Worm (Caenorhabditis elegans): ENCODE measurements around the gene B0403.6.
A peak's percentile ranks its signal among the peaks of the same experiment; 100 is the strongest.

B0403.6 gene

DNA sequence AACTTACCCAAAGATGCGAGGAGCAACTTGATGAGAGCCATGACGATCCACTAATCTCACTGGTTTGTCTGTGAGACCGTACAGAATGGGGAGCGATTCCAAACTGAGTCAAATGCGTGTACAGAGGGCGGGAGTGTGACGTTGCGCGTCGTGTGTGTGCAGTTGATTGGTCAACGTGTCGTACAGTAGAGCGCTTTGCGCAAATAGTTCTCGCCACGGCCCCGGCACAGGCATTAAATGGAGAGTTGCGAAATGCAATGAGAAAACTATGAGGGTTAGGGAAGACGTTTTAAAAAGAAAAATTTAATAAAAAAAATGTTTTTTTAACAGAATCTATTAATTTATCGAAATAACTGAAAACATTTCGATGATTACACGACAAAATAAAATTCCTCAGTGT is 6.8 kb downstream of the B0403.6 start, which contains the start of gene pdi-6 (continued):
- TF ChIP-seq tbx-2 (tag; optimal IDR thresholded peaks at IDR 0.05) (peak; percentile 89), hlh-30 (tag; optimal IDR thresholded peaks at IDR 0.05; ENCODE audit: insufficient read depth) (peak; percentile 63), ceh-34 (tag; optimal IDR thresholded peaks at IDR 0.05) (peak; percentile 67), ceh-18 (tag; optimal IDR thresholded peaks at IDR 0.05) (peak; percentile 42), unc-55 (GFP tag; optimal IDR thresholded peaks at IDR 0.05) (no peak), ets-4 (tag; optimal IDR thresholded peaks at IDR 0.05) (peak; percentile 76), pqm-1 (tag; optimal IDR thresholded peaks at IDR 0.05) (peak; percentile 27), sox-4 (tag; optimal IDR thresholded peaks at IDR 0.05) (peak; percentile 20), C08G9.2 (tag; optimal IDR thresholded peaks at IDR 0.05) (peak; percentile 80), ceh-9 (tag; optimal IDR thresholded peaks at IDR 0.05) (no peak), F13H6.1 (tag; optimal IDR thresholded peaks at IDR 0.05) (peak; percentile 47)

DNA sequence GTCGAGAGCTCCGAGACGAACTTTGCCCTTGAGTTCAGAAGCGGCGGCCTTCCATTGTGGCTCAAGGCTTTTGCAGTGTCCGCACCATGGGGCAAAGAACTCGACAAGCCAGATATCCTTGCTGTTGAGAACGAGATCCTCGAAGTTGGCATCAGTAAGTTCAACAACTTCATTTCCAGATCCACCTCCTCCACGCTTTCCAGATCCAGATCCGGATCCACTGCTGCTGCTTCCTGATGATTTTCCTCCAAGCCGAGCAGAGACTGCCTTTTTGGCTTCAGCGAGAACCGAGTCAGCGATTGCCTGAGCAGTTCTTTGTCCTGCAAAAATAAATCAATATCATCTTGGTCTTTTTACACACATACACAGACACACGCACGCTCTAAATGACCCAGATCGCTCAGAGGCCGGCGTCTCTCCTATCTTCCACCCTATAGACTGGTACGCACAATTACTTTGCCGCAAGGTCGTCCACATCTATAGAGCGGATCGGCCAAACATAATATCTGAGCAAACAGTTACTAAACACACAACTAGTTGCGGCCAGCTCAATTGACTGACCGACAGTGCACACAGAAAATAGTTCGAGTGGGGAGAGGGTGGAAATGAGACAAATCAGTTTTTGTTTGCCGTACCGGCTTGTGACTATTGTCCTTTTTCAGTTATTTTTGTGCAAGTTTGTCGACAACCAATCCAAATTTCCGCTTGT is 7.7 kb downstream of the B0403.6 start:
- TF ChIP-seq pha-2 (tag; optimal IDR thresholded peaks at IDR 0.05) (peak; percentile 39), pag-3 (tag; optimal IDR thresholded peaks at IDR 0.05; ENCODE audit: borderline replicate concordance) (no peak)

DNA sequence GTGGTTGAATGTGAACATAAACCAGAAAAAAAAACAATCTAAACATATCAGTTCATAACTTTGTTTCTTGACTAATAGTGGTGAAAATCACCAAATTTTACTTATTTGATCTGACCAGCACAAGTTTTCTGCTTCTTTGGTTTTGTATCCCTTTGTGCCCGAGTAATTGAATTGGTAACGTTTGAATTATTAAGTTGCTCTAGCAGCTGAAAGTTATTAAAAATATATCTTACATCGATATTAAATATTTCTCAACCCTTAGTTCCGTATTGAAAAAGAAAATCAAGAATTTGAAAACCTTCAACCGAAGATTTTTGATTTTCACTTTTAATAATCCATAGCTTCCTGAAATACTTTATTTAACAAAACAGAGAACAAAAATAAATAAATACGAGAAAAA is 9.1 kb downstream of the B0403.6 start:
- TF ChIP-seq madf-2 (tag; optimal IDR thresholded peaks at IDR 0.05) = no peak
- TF ChIP-seq ama-1 (optimal IDR thresholded peaks at IDR 0.05) = no peak
- TF ChIP-seq ceh-24 (tag; optimal IDR thresholded peaks at IDR 0.05) = no peak
- TF ChIP-seq sdc-2 (tag; optimal IDR thresholded peaks at IDR 0.05) = no peak
- TF ChIP-seq ceh-45 (GFP tag; IDR thresholded peaks at IDR 0.05) = no peak
- no peak for TF ChIP-seq tbx-7 (tag; optimal IDR thresholded peaks at IDR 0.05)
- no peak for TF ChIP-seq rnt-1 (tag; optimal IDR thresholded peaks at IDR 0.05)
- TF ChIP-seq odd-2 (tag; optimal IDR thresholded peaks at IDR 0.05) = no peak
- TF ChIP-seq unc-86 (tag; optimal IDR thresholded peaks at IDR 0.05) = no peak
- TF ChIP-seq che-1 (tag; optimal IDR thresholded peaks at IDR 0.05) = no peak
- no peak for TF ChIP-seq elt-4 (tag; optimal IDR thresholded peaks at IDR 0.05)
- TF ChIP-seq nhr-11 (tag; optimal IDR thresholded peaks at IDR 0.05) = no peak
- no peak for TF ChIP-seq ceh-9 (tag; optimal IDR thresholded peaks at IDR 0.05)
- TF ChIP-seq pros-1 (tag; optimal IDR thresholded peaks at IDR 0.05) = no peak
- TF ChIP-seq sox-4 (tag; optimal IDR thresholded peaks at IDR 0.05) = no peak
- no peak for TF ChIP-seq syd-9 (tag; optimal IDR thresholded peaks at IDR 0.05)

DNA sequence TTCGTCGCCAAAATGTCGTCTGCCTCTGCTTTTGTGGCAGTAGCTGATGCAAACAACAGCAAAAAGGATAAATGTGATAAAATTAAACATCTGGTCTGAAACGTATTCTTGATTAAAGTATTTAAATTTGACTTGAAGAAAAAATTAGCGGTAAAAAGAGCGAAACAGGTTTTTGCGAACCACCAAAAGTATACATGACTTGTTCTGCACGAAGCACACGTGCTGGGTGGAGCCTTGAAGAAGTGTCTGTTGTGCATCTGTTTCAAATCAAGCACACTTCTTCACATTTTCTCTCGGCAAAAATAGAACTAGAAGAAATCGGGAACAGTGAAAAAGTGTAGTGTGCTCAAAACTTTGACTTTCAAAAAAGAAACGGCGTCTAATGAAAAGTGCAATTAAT is 11.9 kb downstream of the B0403.6 start, which contains the start of gene B0403.3:
B0403.3 (minus strand) TSS at position 101 of the 400 bp plus-strand sequence.
- TF ChIP-seq gmeb-2 (tag; optimal IDR thresholded peaks at IDR 0.05) = no peak
- no peak for TF ChIP-seq npax-4 (tag; optimal IDR thresholded peaks at IDR 0.05)
- TF ChIP-seq hlh-15 (tag; optimal IDR thresholded peaks at IDR 0.05) = no peak
- no peak for TF ChIP-seq madf-2 (tag; optimal IDR thresholded peaks at IDR 0.05)
- TF ChIP-seq ama-1 (optimal IDR thresholded peaks at IDR 0.05) = no peak
- no peak for TF ChIP-seq lim-6 (tag; optimal IDR thresholded peaks at IDR 0.05)
- TF ChIP-seq elt-4 (tag; optimal IDR thresholded peaks at IDR 0.05) = no peak
- TF ChIP-seq dmd-4 (tag; optimal IDR thresholded peaks at IDR 0.05; ENCODE audit: borderline replicate concordance) = no peak
- no peak for TF ChIP-seq fkh-10 (GFP tag; optimal IDR thresholded peaks at IDR 0.05)
- TF ChIP-seq ceh-19 (GFP tag; optimal IDR thresholded peaks at IDR 0.05) = no peak
- TF ChIP-seq fkh-6 (tag; optimal IDR thresholded peaks at IDR 0.05) = no peak
- no peak for TF ChIP-seq tbx-2 (tag; optimal IDR thresholded peaks at IDR 0.05)
- no peak for TF ChIP-seq odd-2 (tag; optimal IDR thresholded peaks at IDR 0.05)
- no peak for TF ChIP-seq Y22D7AL.16 (tag; optimal IDR thresholded peaks at IDR 0.05)
- TF ChIP-seq K02D7.2 (tag; optimal IDR thresholded peaks at IDR 0.05) = no peak
- TF ChIP-seq F13H6.1 (tag; optimal IDR thresholded peaks at IDR 0.05) = no peak
- TF ChIP-seq T23F11.4 (GFP tag; optimal IDR thresholded peaks at IDR 0.05) = no peak
